Fruit fly (Drosophila melanogaster) whole organism, prepupa: Measurements from ENCODE around the gene Exo70.

Experiments used
- CG11294 ChIP-seq: fragments of 200-800 bp; sonication (Bioruptor generic); IDR thresholded peaks from 2 replicates; pipeline ENCODE4 v1.3.6; 2022; ENCODE audit warnings: missing biosample characterization, missing genetic modification characterization
- CG6163 ChIP-seq: fragments of 200-800 bp; sonication (Bioruptor generic); IDR thresholded peaks from 3 replicates; pipeline ENCODE4 v1.3.6; 2022; ENCODE audit warnings: missing biosample characterization, missing genetic modification characterization
- Ets96B ChIP-seq: fragments of 200-800 bp; optimal IDR thresholded peaks from 2 replicates; lab custom pipeline; 2019; ENCODE audit warnings: missing biosample characterization, mild to moderate bottlenecking, missing genetic modification characterization, moderate library complexity
- Hr38 ChIP-seq: sonication (Bioruptor generic); optimal IDR thresholded peaks from 2 replicates; lab custom pipeline; 2016; ENCODE audit warnings: missing biosample characterization, missing genetic modification characterization
- Lpt ChIP-seq: fragments of 200-800 bp; sonication (Bioruptor generic); optimal IDR thresholded peaks from 3 replicates; lab custom pipeline; 2016; ENCODE audit warnings: missing biosample characterization, missing genetic modification characterization

dm6 chr3L:8421808-8422586 lies 10.3 kb downstream of the Exo70 start, which contains the start of gene CG32354:
- no peak for TF ChIP-seq Ets96B (tag; lab: Kevin White, UChicago)
- no peak for TF ChIP-seq CG11294 (GFP tag; lab: Robert Waterston, UW)
- peak; percentile 63; the same call in 2 of the 3 replicates for TF ChIP-seq CG6163 (GFP tag; lab: Robert Waterston, UW)
- TF ChIP-seq Lpt (GFP tag; lab: Kevin White, UChicago), result no peak
- TF ChIP-seq Hr38 (GFP tag; lab: Kevin White, UChicago), result no peak
